Fruit fly (Drosophila melanogaster): ENCODE results near the gene CG14710.

The CG14710 gene

DNA sequence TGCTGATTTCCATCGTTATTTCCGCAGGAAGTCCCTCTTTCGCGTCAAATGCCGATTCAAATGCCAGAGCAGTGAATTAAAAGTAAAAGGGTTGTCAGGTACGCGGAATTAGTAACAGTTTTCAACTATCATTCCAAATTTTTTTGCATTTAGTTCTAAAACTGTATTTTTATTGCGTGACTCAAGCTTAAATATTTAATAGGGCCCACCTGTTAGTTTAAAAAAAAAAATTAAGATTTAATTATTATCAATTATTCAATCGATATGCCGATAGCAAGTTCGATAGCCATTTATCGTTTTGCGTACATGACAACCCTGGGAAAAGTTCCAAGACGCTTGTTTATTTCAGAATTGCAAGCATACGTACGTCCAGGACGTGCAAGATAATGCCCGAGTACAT lies 3.1 kb downstream of the CG14710 start, which contains the start of gene CG14711 (continued):
- peak; percentile 80 for TF ChIP-seq CG31627 (GFP tag; optimal IDR thresholded peaks at IDR 0.05)
- TF ChIP-seq net (GFP tag; optimal IDR thresholded peaks at IDR 0.05): no peak
- TF ChIP-seq CG8319 (GFP tag; optimal IDR thresholded peaks at IDR 0.05): no peak
- peak; percentile 32 for TF ChIP-seq fd59A (GFP tag; optimal IDR thresholded peaks at IDR 0.05)
- TF ChIP-seq salr (GFP tag; optimal IDR thresholded peaks at IDR 0.05): no peak
- TF ChIP-seq Eip75B (GFP tag; optimal IDR thresholded peaks at IDR 0.05): no peak
- no peak for TF ChIP-seq CG7368 (GFP tag; optimal IDR thresholded peaks at IDR 0.05)
- TF ChIP-seq CG9139 (GFP tag; optimal IDR thresholded peaks at IDR 0.05): no peak
- no peak for TF ChIP-seq CG10669 (GFP tag; optimal IDR thresholded peaks at IDR 0.05)
- peak; percentile 44; the same call in 1 of the 2 replicates for TF ChIP-seq Gug (GFP tag; IDR thresholded peaks at IDR 0.05)

DNA sequence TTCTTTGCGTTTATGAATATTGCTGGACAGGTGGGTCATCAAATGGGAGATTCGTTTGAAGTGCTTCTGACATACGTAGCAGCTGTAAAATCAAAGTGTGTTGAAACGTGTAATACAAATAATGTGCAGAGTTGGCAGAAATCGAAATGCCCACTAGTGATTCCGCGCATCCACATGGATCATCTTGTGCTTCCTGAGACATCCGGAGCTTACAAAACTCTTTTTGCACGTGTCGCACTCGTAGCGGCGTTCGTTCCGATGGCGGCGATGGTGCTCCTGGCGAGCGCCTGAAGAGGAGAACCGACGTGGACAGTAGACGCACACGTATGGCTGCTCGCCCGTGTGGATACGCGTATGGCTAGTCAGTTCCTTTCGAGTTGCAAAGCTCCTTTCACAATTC lies 5.7 kb downstream of the CG14710 start, which contains the start of gene Zaf1:
Zaf1 (minus strand) TSS at position 101 of the 400 bp plus-strand sequence.
- TF ChIP-seq OdsH (GFP tag; optimal IDR thresholded peaks at IDR 0.05): no peak
- no peak for TF ChIP-seq Smox (GFP tag; optimal IDR thresholded peaks at IDR 0.05)
- TF ChIP-seq Hr39 (GFP tag; optimal IDR thresholded peaks at IDR 0.05): no peak
- TF ChIP-seq Blimp-1 (GFP tag; optimal IDR thresholded peaks at IDR 0.05): no peak
- no peak for TF ChIP-seq lz (GFP tag; optimal IDR thresholded peaks at IDR 0.05)
- TF ChIP-seq net (GFP tag; optimal IDR thresholded peaks at IDR 0.05): no peak
- TF ChIP-seq CG8119 (GFP tag; IDR thresholded peaks at IDR 0.05): no peak
- no peak for TF ChIP-seq acj6 (GFP tag; optimal IDR thresholded peaks at IDR 0.05)
- TF ChIP-seq Sox14 (GFP tag; optimal IDR thresholded peaks at IDR 0.05): no peak
- TF ChIP-seq Hr4 (GFP tag; optimal IDR thresholded peaks at IDR 0.05): no peak

DNA sequence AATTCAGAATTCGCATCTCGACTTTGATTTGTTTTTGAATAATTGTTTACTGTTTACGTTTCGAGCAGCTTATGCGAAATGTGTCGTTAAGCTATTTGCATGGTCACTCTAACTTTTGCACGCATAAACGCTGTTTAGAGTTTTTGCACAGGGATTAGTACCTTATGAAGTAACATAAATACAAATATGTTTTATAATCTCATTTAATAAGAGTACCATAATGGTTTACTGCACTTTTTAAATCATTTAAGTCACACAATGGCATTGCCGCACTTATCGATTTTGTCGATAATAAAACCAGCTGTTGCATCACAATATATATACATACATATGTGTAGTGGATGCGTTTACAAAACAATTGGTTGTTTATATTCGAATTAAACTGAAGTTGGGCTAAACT lies 6.7 kb downstream of the CG14710 start, which contains the start of the genes CG6813 and CG18764:
CG6813 (minus strand) TSS at position 68 of the 400 bp plus-strand sequence.
CG18764 (plus strand) TSS at position 319 of the 400 bp plus-strand sequence.
- peak; percentile 27 for TF ChIP-seq esn (GFP tag; optimal IDR thresholded peaks at IDR 0.05)
- no peak for TF ChIP-seq CG10631 (GFP tag; optimal IDR thresholded peaks at IDR 0.05)
- TF ChIP-seq Eip93F (GFP tag; optimal IDR thresholded peaks at IDR 0.05): peak; percentile 26

DNA sequence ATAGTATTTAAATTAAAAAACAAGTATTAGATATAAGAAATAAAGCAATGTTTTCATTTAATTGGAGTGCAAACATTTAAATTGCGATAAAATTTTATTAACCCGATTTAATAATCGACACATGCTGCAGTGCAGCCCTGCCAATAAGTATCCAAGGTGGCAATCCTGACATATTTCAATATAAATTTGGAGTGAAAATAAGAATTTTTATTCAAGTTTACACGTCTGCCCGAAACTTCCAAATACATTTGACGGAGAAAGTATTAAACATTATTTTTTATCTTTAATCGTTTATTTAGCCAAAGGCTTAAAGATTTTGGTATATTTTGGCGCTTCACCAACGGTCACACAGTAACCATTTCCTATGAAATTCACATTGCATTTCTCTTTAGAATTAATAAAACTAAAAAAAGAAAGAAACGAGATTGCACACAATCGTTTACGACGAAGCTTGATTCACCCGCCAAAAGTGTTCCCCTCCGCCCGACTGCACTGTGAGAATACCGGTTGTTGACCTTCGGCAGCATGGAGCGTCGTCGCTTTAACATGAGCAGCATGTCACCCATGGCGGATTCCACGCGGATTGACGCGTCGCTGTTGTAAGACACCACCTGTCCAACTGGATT lies 8.6 kb downstream of the CG14710 start, which contains the start of gene CG14712:
CG14712 (plus strand) TSS at position 344 of the 626 bp plus-strand sequence.
- TF ChIP-seq CG11902 (GFP tag; optimal IDR thresholded peaks at IDR 0.05): no peak
- peak; percentile 13 for TF ChIP-seq CG31627 (GFP tag; optimal IDR thresholded peaks at IDR 0.05)
- peak; percentile 18 for TF ChIP-seq cyc (GFP tag; optimal IDR thresholded peaks at IDR 0.05)

DNA sequence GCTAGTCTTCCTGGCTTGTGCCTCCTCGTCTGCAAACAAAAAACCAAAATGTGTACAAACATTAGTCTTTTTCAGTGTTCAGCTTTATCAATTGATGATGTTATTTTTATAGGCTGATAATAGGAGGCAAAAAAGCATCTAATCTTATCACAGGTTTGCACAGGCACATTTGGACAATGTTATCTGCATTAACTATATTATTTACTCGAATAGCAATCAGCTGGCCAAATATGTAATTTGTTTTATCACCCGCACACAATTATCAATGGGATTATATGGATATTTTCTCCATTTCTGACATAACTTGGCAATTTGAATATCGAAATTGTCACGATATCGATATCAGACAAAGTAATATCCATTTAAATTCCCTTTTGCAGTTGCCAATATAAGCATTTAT lies 17.7 kb downstream of the CG14710 start:
- TF ChIP-seq OdsH (GFP tag; optimal IDR thresholded peaks at IDR 0.05): no peak
- TF ChIP-seq vri (GFP tag; optimal IDR thresholded peaks at IDR 0.05): peak; percentile 78

DNA sequence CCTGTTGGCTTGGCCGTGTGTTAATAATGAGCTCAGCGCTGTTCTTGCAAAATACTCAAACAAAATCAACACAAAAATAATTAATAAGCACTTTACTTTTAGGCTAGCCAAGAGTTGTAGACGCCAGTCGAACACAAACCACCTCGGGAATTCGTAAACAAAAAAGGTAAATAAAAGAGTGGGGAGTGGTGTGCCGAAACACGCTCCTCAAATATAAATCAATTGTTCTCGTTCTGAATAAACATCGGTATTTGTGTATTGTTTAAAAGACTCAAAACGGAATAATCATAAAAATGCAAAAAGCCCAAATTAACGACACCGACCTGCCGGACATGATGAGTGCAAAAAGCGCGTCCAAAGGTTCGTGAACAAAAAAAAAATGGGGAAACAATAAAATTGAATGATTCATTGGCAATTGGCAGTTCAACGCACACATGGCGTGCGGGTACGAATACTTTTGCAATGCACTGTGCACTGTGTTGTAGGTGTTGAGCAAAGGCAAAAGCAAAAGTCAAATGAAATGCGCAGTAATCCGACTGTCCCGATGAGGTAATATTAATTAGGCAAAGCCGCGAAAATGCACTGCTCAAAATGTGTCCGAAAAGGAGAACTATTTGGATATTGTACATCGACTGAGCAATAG lies 20.2 kb downstream of the CG14710 start:
- TF ChIP-seq Eip93F (GFP tag; optimal IDR thresholded peaks at IDR 0.05) (peak; percentile 40), vri (GFP tag; optimal IDR thresholded peaks at IDR 0.05) (peak; percentile 93), fkh (GFP tag; optimal IDR thresholded peaks at IDR 0.05) (peak; percentile 88), Eip78C (GFP tag) (peak; percentile 31), fd85E (GFP tag; optimal IDR thresholded peaks at IDR 0.05) (no peak), esn (GFP tag; optimal IDR thresholded peaks at IDR 0.05) (peak; percentile 23), CG8119 (GFP tag; IDR thresholded peaks at IDR 0.05) (0 out of 3 replicates have a peak, but pooled peaks have one; percentile 23), lz (GFP tag; optimal IDR thresholded peaks at IDR 0.05) (no peak), CG31627 (GFP tag; optimal IDR thresholded peaks at IDR 0.05) (peak; percentile 7)

Data from whole organism, prepupa.